Fruit fly (Drosophila melanogaster): ENCODE measurements around the gene hzg.
A peak's percentile ranks its signal among the peaks of the same experiment; 100 is the strongest.

Gene hzg

DNA sequence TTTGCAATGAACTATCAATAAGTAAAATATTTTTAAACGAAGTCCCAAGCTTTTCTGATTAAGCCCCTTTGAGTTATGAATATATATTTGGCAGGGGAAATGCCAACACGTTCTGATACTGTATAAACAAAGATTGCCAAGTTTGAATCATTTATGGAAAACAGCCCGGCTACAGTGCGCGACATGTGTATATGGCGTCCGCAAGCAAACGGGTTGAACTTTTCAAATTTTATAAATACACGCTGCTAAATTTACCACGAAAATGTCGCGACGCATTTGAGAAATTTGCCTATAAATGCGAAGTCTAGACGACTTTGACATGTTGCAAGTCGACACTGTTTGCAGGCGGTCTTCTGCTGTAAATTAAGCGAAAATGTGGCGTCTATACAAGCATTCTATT lies 43.5 kb upstream of the hzg start (continued):
- no peak for TF ChIP-seq rib (GFP tag; IDR thresholded peaks at IDR 0.05)
- TF ChIP-seq CG3995 (GFP tag; optimal IDR thresholded peaks at IDR 0.05) = no peak
- no peak for TF ChIP-seq run (tag; optimal IDR thresholded peaks at IDR 0.05)
- no peak for TF ChIP-seq Oaz (GFP tag; IDR thresholded peaks at IDR 0.05)
- TF ChIP-seq CG16779 (GFP tag; IDR thresholded peaks at IDR 0.05) = 0 out of 2 replicates have a peak, but pooled peaks have one; percentile 54
- peak; percentile 74 for TF ChIP-seq lab (GFP tag; optimal IDR thresholded peaks at IDR 0.05)
- TF ChIP-seq pb (GFP tag; optimal IDR thresholded peaks at IDR 0.05) = peak; percentile 9
- no peak for TF ChIP-seq gce (GFP tag; IDR thresholded peaks at IDR 0.05)
- no peak for TF ChIP-seq fru (optimal IDR thresholded peaks at IDR 0.05)
- TF ChIP-seq Dp (GFP tag; optimal IDR thresholded peaks at IDR 0.05) = no peak
- no peak for TF ChIP-seq Sry-δ (GFP tag; optimal IDR thresholded peaks at IDR 0.05)
- TF ChIP-seq Sry-β (GFP tag; optimal IDR thresholded peaks at IDR 0.05) = no peak
- no peak for TF ChIP-seq jumu (GFP tag; optimal IDR thresholded peaks at IDR 0.05)
- TF ChIP-seq CG10209 (GFP tag; optimal IDR thresholded peaks at IDR 0.05) = peak; percentile 39
- 0 out of 2 replicates have a peak, but pooled peaks have one; percentile 20 for TF ChIP-seq ttk (GFP tag; IDR thresholded peaks at IDR 0.05)
- TF ChIP-seq gro (GFP tag; optimal IDR thresholded peaks at IDR 0.05) = peak; percentile 28
- no peak for TF ChIP-seq Nf-YB (GFP tag; optimal IDR thresholded peaks at IDR 0.05)
- no peak for TF ChIP-seq Ets65A (GFP tag)
- TF ChIP-seq CG15073 (GFP tag; optimal IDR thresholded peaks at IDR 0.05) = no peak
- no peak for TF ChIP-seq fd102C (GFP tag; optimal IDR thresholded peaks at IDR 0.05)
- peak; percentile 52; the same call in 1 of the 2 replicates for TF ChIP-seq CG11247 (GFP tag; IDR thresholded peaks at IDR 0.05)
- TF ChIP-seq ci (GFP tag; IDR thresholded peaks at IDR 0.05) = 0 out of 3 replicates have a peak, but pooled peaks have one; percentile 57
- TF ChIP-seq al (GFP tag; IDR thresholded peaks at IDR 0.05) = peak; percentile 56; the same call in 1 of the 2 replicates
- TF ChIP-seq CG14667 (GFP tag; IDR thresholded peaks at IDR 0.05) = no peak
- TF ChIP-seq Doc2 (GFP tag; IDR thresholded peaks at IDR 0.05) = no peak
- peak; percentile 20 for TF ChIP-seq CG30431 (GFP tag; optimal IDR thresholded peaks at IDR 0.05)
- TF ChIP-seq ap (GFP tag; IDR thresholded peaks at IDR 0.05) = no peak
- TF ChIP-seq gsb-n (tag; optimal IDR thresholded peaks at IDR 0.05) = no peak
- TF ChIP-seq Taf1 (GFP tag; IDR thresholded peaks at IDR 0.05) = no peak
- TF ChIP-seq CG14050 (GFP tag; IDR thresholded peaks at IDR 0.05) = peak; percentile 25; the same call in 1 of the 3 replicates
- no peak for TF ChIP-seq CG3726 (GFP tag; IDR thresholded peaks at IDR 0.05)
- peak; percentile 26 for TF ChIP-seq CG13775 (GFP tag; optimal IDR thresholded peaks at IDR 0.05)
- no peak for TF ChIP-seq zf30C (GFP tag; optimal IDR thresholded peaks at IDR 0.05)
- no peak for TF ChIP-seq CG18764 (GFP tag; optimal IDR thresholded peaks at IDR 0.05)
- no peak for TF ChIP-seq CG1233 (GFP tag; optimal IDR thresholded peaks at IDR 0.05)
- TF ChIP-seq CG6854 (GFP tag; optimal IDR thresholded peaks at IDR 0.05) = no peak
- no peak for TF ChIP-seq D (optimal IDR thresholded peaks at IDR 0.05)
- TF ChIP-seq D (GFP tag; optimal IDR thresholded peaks at IDR 0.05) = no peak
- TF ChIP-seq Trl (optimal IDR thresholded peaks at IDR 0.05) = no peak
- peak; percentile 22 for TF ChIP-seq Trl (GFP tag; optimal IDR thresholded peaks at IDR 0.05)
- no peak for TF ChIP-seq CG10462 (GFP tag; optimal IDR thresholded peaks at IDR 0.05)
- peak; percentile 23 for TF ChIP-seq CG12071 (GFP tag; optimal IDR thresholded peaks at IDR 0.05)
- TF ChIP-seq croc (GFP tag; conservative IDR thresholded peaks at IDR 0.05) = no peak
- TF ChIP-seq caup (GFP tag; optimal IDR thresholded peaks at IDR 0.05; ENCODE audit: severe bottlenecking) = peak; percentile 53
- no peak for TF ChIP-seq CG1024 (GFP tag; IDR thresholded peaks at IDR 0.05)
- no peak for TF ChIP-seq trh (GFP tag; optimal IDR thresholded peaks at IDR 0.05)
- no peak for TF ChIP-seq gcm2 (GFP tag; optimal IDR thresholded peaks at IDR 0.05)
- peak; percentile 28 for TF ChIP-seq CG12299 (tag; optimal IDR thresholded peaks at IDR 0.05)
- TF ChIP-seq dpn (GFP tag; optimal IDR thresholded peaks at IDR 0.05) = peak; percentile 32 to 65
- peak; percentile 40 for TF ChIP-seq tx (GFP tag; optimal IDR thresholded peaks at IDR 0.05)
- peak; percentile 78 for TF ChIP-seq CG32532 (GFP tag; IDR thresholded peaks at IDR 0.05)
- TF ChIP-seq CkIIα-i1 (GFP tag; IDR thresholded peaks at IDR 0.05) = no peak
- peak; percentile 16 for TF ChIP-seq CG1603 (tag; optimal IDR thresholded peaks at IDR 0.05)
- no peak for TF ChIP-seq ac (GFP tag; optimal IDR thresholded peaks at IDR 0.05)
